ENCODE assay signal across 1 fruit fly cellular context in the genomic region with DNA sequence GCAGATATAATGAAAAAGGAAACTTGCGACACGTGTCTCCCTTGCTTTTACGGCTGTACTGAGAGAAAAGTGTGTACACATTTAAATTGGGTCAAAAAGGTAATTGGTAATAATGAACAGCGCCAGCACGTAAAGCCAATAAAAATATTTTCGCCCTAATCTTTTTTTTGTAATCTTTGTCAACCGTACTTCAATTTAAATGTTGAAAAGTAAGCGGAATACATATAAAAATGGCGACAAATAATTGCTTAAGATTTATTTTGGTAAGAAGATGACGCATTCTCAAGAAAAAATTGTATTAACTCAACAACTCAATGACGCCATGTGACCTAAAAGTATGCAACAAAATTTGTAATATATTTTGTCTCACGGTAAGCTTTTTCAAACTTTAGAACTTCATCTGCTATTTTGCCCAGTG.
A peak's percentile ranks its signal among the peaks of the same experiment; 100 is the strongest.
TF ChIP-seq lines count a peak whose summit lies in the region.

No protein-coding gene starts in this region.

TF ChIP-seq in whole organism, embryonic, 481 proteins besides CTCF, POLR2A, EP300 and RAD21 (continued from another document and continues in another):
- peak; percentile 19 for TF ChIP-seq Asciz (GFP tag; optimal IDR thresholded peaks at IDR 0.05; lab: Kevin White, UChicago)
- TF ChIP-seq CG12744 (GFP tag; optimal IDR thresholded peaks at IDR 0.05; lab: Kevin White, UChicago), result no peak
- no peak for TF ChIP-seq Bgb (GFP tag; IDR thresholded peaks at IDR 0.05; lab: Robert Waterston, UW; ENCODE audit: partially characterized antibody)
- TF ChIP-seq CG4404 (GFP tag; IDR thresholded peaks at IDR 0.05; lab: Robert Waterston, UW), result no peak
- no peak for TF ChIP-seq CG16779 (GFP tag; IDR thresholded peaks at IDR 0.05; lab: Robert Waterston, UW)
- TF ChIP-seq Blimp-1 (GFP tag; optimal IDR thresholded peaks at IDR 0.05; lab: Kevin White, UChicago), result peak; percentile 12
- no peak for TF ChIP-seq Vsx1 (GFP tag; optimal IDR thresholded peaks at IDR 0.05; lab: Kevin White, UChicago)
- TF ChIP-seq fd3F (GFP tag; optimal IDR thresholded peaks at IDR 0.05; lab: Kevin White, UChicago), result no peak
- no peak for TF ChIP-seq MTF-1 (GFP tag; optimal IDR thresholded peaks at IDR 0.05; lab: Kevin White, UChicago; ENCODE audit: borderline replicate concordance)
- TF ChIP-seq wdn (GFP tag; IDR thresholded peaks at IDR 0.05; lab: Robert Waterston, UW), result no peak
- peak; percentile 48 for TF ChIP-seq grau (tag; optimal IDR thresholded peaks at IDR 0.05; lab: Kevin White, UChicago)
- TF ChIP-seq oc (tag; optimal IDR thresholded peaks at IDR 0.05; lab: Kevin White, UChicago), result no peak
- peak; percentile 6 for TF ChIP-seq Myb (GFP tag; optimal IDR thresholded peaks at IDR 0.05; lab: Kevin White, UChicago)
- no peak for TF ChIP-seq Rfx (GFP tag; IDR thresholded peaks at IDR 0.05; lab: Robert Waterston, UW)
- TF ChIP-seq CG17361 (GFP tag; IDR thresholded peaks at IDR 0.05; lab: Robert Waterston, UW), result peak; percentile 64; the same call in 2 of the 3 replicates
- no peak for TF ChIP-seq ase (GFP tag; IDR thresholded peaks at IDR 0.05; lab: Robert Waterston, UW)
- no peak for TF ChIP-seq btn (GFP tag; optimal IDR thresholded peaks at IDR 0.05; lab: Kevin White, UChicago)
- TF ChIP-seq CG17802 (tag; optimal IDR thresholded peaks at IDR 0.05; lab: Kevin White, UChicago), result no peak
- TF ChIP-seq CG10366 (GFP tag; IDR thresholded peaks at IDR 0.05; lab: Robert Waterston, UW), result no peak
- peak; percentile 45 for TF ChIP-seq pho (GFP tag; optimal IDR thresholded peaks at IDR 0.05; lab: Kevin White, UChicago)
- peak; percentile 47 for TF ChIP-seq cwo (GFP tag; optimal IDR thresholded peaks at IDR 0.05; lab: Kevin White, UChicago)
- TF ChIP-seq org-1 (GFP tag; optimal IDR thresholded peaks at IDR 0.05; lab: Kevin White, UChicago), result peak; percentile 23
- TF ChIP-seq CG4424 (GFP tag; optimal IDR thresholded peaks at IDR 0.05; lab: Kevin White, UChicago), result no peak
- TF ChIP-seq gsb-n (tag; optimal IDR thresholded peaks at IDR 0.05; lab: Kevin White, UChicago), result no peak
- no peak for TF ChIP-seq Fer2 (tag; optimal IDR thresholded peaks at IDR 0.05; lab: Kevin White, UChicago)
- peak; percentile 28 for TF ChIP-seq caup (GFP tag; optimal IDR thresholded peaks at IDR 0.05; lab: Kevin White, UChicago; ENCODE audit: severe bottlenecking)
- no peak for TF ChIP-seq CG7928 (GFP tag; optimal IDR thresholded peaks at IDR 0.05; lab: Kevin White, UChicago)
- peak; percentile 53 for TF ChIP-seq CoRest (tag; optimal IDR thresholded peaks at IDR 0.05; lab: Kevin White, UChicago)
- TF ChIP-seq salm (tag; optimal IDR thresholded peaks at IDR 0.05; lab: Kevin White, UChicago), result no peak
- TF ChIP-seq Ssrp (tag; optimal IDR thresholded peaks at IDR 0.05; lab: Kevin White, UChicago), result no peak
- TF ChIP-seq jing (GFP tag; optimal IDR thresholded peaks at IDR 0.05; lab: Kevin White, UChicago), result no peak
- no peak for TF ChIP-seq CG2889 (GFP tag; IDR thresholded peaks at IDR 0.05; lab: Robert Waterston, UW)
- TF ChIP-seq CG10147 (GFP tag; optimal IDR thresholded peaks at IDR 0.05; lab: Kevin White, UChicago), result peak; percentile 58
- no peak for TF ChIP-seq repo (GFP tag; optimal IDR thresholded peaks at IDR 0.05; lab: Kevin White, UChicago)
- no peak for TF ChIP-seq slbo (GFP tag; IDR thresholded peaks at IDR 0.05; lab: Robert Waterston, UW)
- peak; percentile 59 for TF ChIP-seq dmrt99B (tag; optimal IDR thresholded peaks at IDR 0.05; lab: Kevin White, UChicago)
- TF ChIP-seq lola (GFP tag; optimal IDR thresholded peaks at IDR 0.05; lab: Kevin White, UChicago), result no peak
- no peak for TF ChIP-seq Mad (GFP tag; optimal IDR thresholded peaks at IDR 0.05; lab: Kevin White, UChicago)
- TF ChIP-seq CG14050 (GFP tag; IDR thresholded peaks at IDR 0.05; lab: Robert Waterston, UW), result no peak
- peak; percentile 46 for TF ChIP-seq CG13424 (tag; optimal IDR thresholded peaks at IDR 0.05; lab: Kevin White, UChicago)
- no peak for TF ChIP-seq cato (GFP tag; optimal IDR thresholded peaks at IDR 0.05; lab: Kevin White, UChicago; ENCODE audit: borderline replicate concordance)
- no peak for TF ChIP-seq ato (GFP tag; IDR thresholded peaks at IDR 0.05; lab: Robert Waterston, UW; ENCODE audit: partially characterized antibody)
- no peak for TF ChIP-seq D19A (tag; optimal IDR thresholded peaks at IDR 0.05; lab: Kevin White, UChicago)
- TF ChIP-seq odd (GFP tag; optimal IDR thresholded peaks at IDR 0.05; lab: Kevin White, UChicago), result no peak
- TF ChIP-seq ap (GFP tag; IDR thresholded peaks at IDR 0.05; lab: Robert Waterston, UW), result no peak
- TF ChIP-seq Hand (GFP tag; optimal IDR thresholded peaks at IDR 0.05; lab: Kevin White, UChicago), result peak; percentile 53
- no peak for TF ChIP-seq CG7357 (GFP tag; IDR thresholded peaks at IDR 0.05; lab: Robert Waterston, UW)
- TF ChIP-seq ranshi (GFP tag; IDR thresholded peaks at IDR 0.05; lab: Robert Waterston, UW), result no peak
- peak; percentile 1 for TF ChIP-seq Hmx (GFP tag; optimal IDR thresholded peaks at IDR 0.05; lab: Kevin White, UChicago)
- no peak for TF ChIP-seq al (GFP tag; IDR thresholded peaks at IDR 0.05; lab: Robert Waterston, UW)
- peak; percentile 57 for TF ChIP-seq CG2120 (GFP tag; optimal IDR thresholded peaks at IDR 0.05; lab: Kevin White, UChicago)
- no peak for TF ChIP-seq Dfd (GFP tag; optimal IDR thresholded peaks at IDR 0.05; lab: Kevin White, UChicago)
- TF ChIP-seq Trl (optimal IDR thresholded peaks at IDR 0.05; lab: Kevin White, UChicago), result no peak
- TF ChIP-seq Trl (GFP tag; optimal IDR thresholded peaks at IDR 0.05; lab: Kevin White, UChicago), result no peak
- TF ChIP-seq sug (tag; optimal IDR thresholded peaks at IDR 0.05; lab: Kevin White, UChicago), result peak; percentile 27
- peak; percentile 9 for TF ChIP-seq CG15601 (tag; optimal IDR thresholded peaks at IDR 0.05; lab: Kevin White, UChicago)
- TF ChIP-seq kah (GFP tag; optimal IDR thresholded peaks at IDR 0.05; lab: Kevin White, UChicago), result no peak
- TF ChIP-seq lmd (GFP tag; IDR thresholded peaks at IDR 0.05; lab: Robert Waterston, UW), result no peak
- TF ChIP-seq Spps (tag; optimal IDR thresholded peaks at IDR 0.05; lab: Kevin White, UChicago), result no peak
- no peak for TF ChIP-seq wek (GFP tag; optimal IDR thresholded peaks at IDR 0.05; lab: Kevin White, UChicago)
- no peak for TF ChIP-seq CG8359 (GFP tag; optimal IDR thresholded peaks at IDR 0.05; lab: Kevin White, UChicago; ENCODE audit: borderline replicate concordance)
- no peak for TF ChIP-seq CG1647 (GFP tag; optimal IDR thresholded peaks at IDR 0.05; lab: Kevin White, UChicago)
- TF ChIP-seq tio (GFP tag; optimal IDR thresholded peaks at IDR 0.05; lab: Kevin White, UChicago), result peak; percentile 22
- peak; percentile 18 for TF ChIP-seq CG12391 (tag; optimal IDR thresholded peaks at IDR 0.05; lab: Kevin White, UChicago)
- no peak for TF ChIP-seq CG16863 (GFP tag; optimal IDR thresholded peaks at IDR 0.05; lab: Kevin White, UChicago)
- TF ChIP-seq CG7839 (tag; optimal IDR thresholded peaks at IDR 0.05; lab: Kevin White, UChicago), result peak; percentile 48
- no peak for TF ChIP-seq Deaf1 (tag; optimal IDR thresholded peaks at IDR 0.05; lab: Kevin White, UChicago)
- TF ChIP-seq hbn (GFP tag; IDR thresholded peaks at IDR 0.05; lab: Robert Waterston, UW; ENCODE audit: partially characterized antibody), result no peak
- no peak for TF ChIP-seq lbe (GFP tag; optimal IDR thresholded peaks at IDR 0.05; lab: Kevin White, UChicago)
- TF ChIP-seq CG14860 (GFP tag; IDR thresholded peaks at IDR 0.05; lab: Robert Waterston, UW; ENCODE audit: partially characterized antibody), result no peak
- peak; percentile 63 for TF ChIP-seq CG11504 (tag; optimal IDR thresholded peaks at IDR 0.05; lab: Kevin White, UChicago)
- TF ChIP-seq Gug (GFP tag; IDR thresholded peaks at IDR 0.05; lab: Robert Waterston, UW), result no peak
- TF ChIP-seq CG11085 (GFP tag; IDR thresholded peaks at IDR 0.05; lab: Robert Waterston, UW), result no peak
- no peak for TF ChIP-seq CG10565 (GFP tag; optimal IDR thresholded peaks at IDR 0.05; lab: Kevin White, UChicago)
- TF ChIP-seq CG12942 (GFP tag; optimal IDR thresholded peaks at IDR 0.05; lab: Kevin White, UChicago), result no peak
- TF ChIP-seq C15 (GFP tag; IDR thresholded peaks at IDR 0.05; lab: Robert Waterston, UW), result no peak
- no peak for TF ChIP-seq dimm (GFP tag; IDR thresholded peaks at IDR 0.05; lab: Robert Waterston, UW)
- TF ChIP-seq cad (GFP tag; optimal IDR thresholded peaks at IDR 0.05; lab: Kevin White, UChicago), result no peak
- no peak for TF ChIP-seq Doc3 (GFP tag; IDR thresholded peaks at IDR 0.05; lab: Robert Waterston, UW; ENCODE audit: partially characterized antibody)
- TF ChIP-seq CG18599 (GFP tag; optimal IDR thresholded peaks at IDR 0.05; lab: Kevin White, UChicago), result peak; percentile 68
- TF ChIP-seq Sry-δ (GFP tag; optimal IDR thresholded peaks at IDR 0.05; lab: Kevin White, UChicago), result no peak
- TF ChIP-seq Bteb2 (GFP tag; optimal IDR thresholded peaks at IDR 0.05; lab: Kevin White, UChicago), result no peak
- no peak for TF ChIP-seq Nf-YA (GFP tag; IDR thresholded peaks at IDR 0.05; lab: Robert Waterston, UW)
- TF ChIP-seq bcd (GFP tag; optimal IDR thresholded peaks at IDR 0.05; lab: Kevin White, UChicago), result peak; percentile 13
- no peak for TF ChIP-seq sim (GFP tag; IDR thresholded peaks at IDR 0.05; lab: Robert Waterston, UW)
- TF ChIP-seq h (optimal IDR thresholded peaks at IDR 0.05; lab: Kevin White, UChicago), result no peak
- TF ChIP-seq CG17359 (tag; optimal IDR thresholded peaks at IDR 0.05; lab: Kevin White, UChicago), result peak; percentile 3
- TF ChIP-seq Ets65A (GFP tag; lab: Kevin White, UChicago), result peak; percentile 90
- TF ChIP-seq sqz (GFP tag; optimal IDR thresholded peaks at IDR 0.05; lab: Kevin White, UChicago), result no peak
- peak; percentile 70 for TF ChIP-seq Meics (GFP tag; optimal IDR thresholded peaks at IDR 0.05; lab: Kevin White, UChicago)
- TF ChIP-seq Lhr (GFP tag; optimal IDR thresholded peaks at IDR 0.05; lab: Kevin White, UChicago), result no peak
- TF ChIP-seq Camta (GFP tag; optimal IDR thresholded peaks at IDR 0.05; lab: Kevin White, UChicago), result peak; percentile 23
- TF ChIP-seq klu (GFP tag; IDR thresholded peaks at IDR 0.05; lab: Robert Waterston, UW), result no peak
- TF ChIP-seq corto (GFP tag; optimal IDR thresholded peaks at IDR 0.05; lab: Kevin White, UChicago), result no peak
- TF ChIP-seq CG17912 (GFP tag; optimal IDR thresholded peaks at IDR 0.05; lab: Kevin White, UChicago), result no peak
- peak; percentile 28 for TF ChIP-seq CG9727 (GFP tag; optimal IDR thresholded peaks at IDR 0.05; lab: Kevin White, UChicago)
- TF ChIP-seq Chrac-16 (GFP tag; optimal IDR thresholded peaks at IDR 0.05; lab: Kevin White, UChicago), result no peak
- no peak for TF ChIP-seq unpg (GFP tag; optimal IDR thresholded peaks at IDR 0.05; lab: Kevin White, UChicago)
- TF ChIP-seq usp (GFP tag; optimal IDR thresholded peaks at IDR 0.05; lab: Kevin White, UChicago), result no peak
- no peak for TF ChIP-seq CG4730 (GFP tag; IDR thresholded peaks at IDR 0.05; lab: Robert Waterston, UW)
- TF ChIP-seq CG6254 (GFP tag; optimal IDR thresholded peaks at IDR 0.05; lab: Kevin White, UChicago), result no peak
- TF ChIP-seq CG5953 (GFP tag; IDR thresholded peaks at IDR 0.05; lab: Robert Waterston, UW), result no peak
- TF ChIP-seq CG13123 (GFP tag; optimal IDR thresholded peaks at IDR 0.05; lab: Kevin White, UChicago), result no peak
- TF ChIP-seq CG15514 (GFP tag; optimal IDR thresholded peaks at IDR 0.05; lab: Kevin White, UChicago), result peak; percentile 17
- no peak for TF ChIP-seq Hr3 (GFP tag; optimal IDR thresholded peaks at IDR 0.05; lab: Kevin White, UChicago)
- no peak for TF ChIP-seq onecut (GFP tag; IDR thresholded peaks at IDR 0.05; lab: Robert Waterston, UW)
- no peak for TF ChIP-seq Xrp1 (GFP tag; IDR thresholded peaks at IDR 0.05; lab: Robert Waterston, UW)
- TF ChIP-seq CG4820 (GFP tag; optimal IDR thresholded peaks at IDR 0.05; lab: Kevin White, UChicago), result no peak
- TF ChIP-seq CG10543 (GFP tag; optimal IDR thresholded peaks at IDR 0.05; lab: Kevin White, UChicago), result peak; percentile 46
- no peak for TF ChIP-seq CG30431 (GFP tag; optimal IDR thresholded peaks at IDR 0.05; lab: Kevin White, UChicago)
- TF ChIP-seq CG3407 (GFP tag; optimal IDR thresholded peaks at IDR 0.05; lab: Kevin White, UChicago), result no peak
- TF ChIP-seq CG12071 (GFP tag; optimal IDR thresholded peaks at IDR 0.05; lab: Kevin White, UChicago), result no peak
- no peak for TF ChIP-seq sna (GFP tag; IDR thresholded peaks at IDR 0.05; lab: Robert Waterston, UW; ENCODE audit: partially characterized antibody)
- no peak for TF ChIP-seq CG10654 (GFP tag; optimal IDR thresholded peaks at IDR 0.05; lab: Kevin White, UChicago)
- TF ChIP-seq emc (GFP tag; optimal IDR thresholded peaks at IDR 0.05; lab: Kevin White, UChicago), result no peak
- TF ChIP-seq CG34376 (GFP tag; optimal IDR thresholded peaks at IDR 0.05; lab: Kevin White, UChicago), result peak; percentile 7
- TF ChIP-seq CG12104 (GFP tag; optimal IDR thresholded peaks at IDR 0.05; lab: Kevin White, UChicago), result peak; percentile 16
- no peak for TF ChIP-seq sob (GFP tag; IDR thresholded peaks at IDR 0.05; lab: Robert Waterston, UW)
- peak; percentile 14 for TF ChIP-seq ind (GFP tag; optimal IDR thresholded peaks at IDR 0.05; lab: Kevin White, UChicago)
- TF ChIP-seq pnt (GFP tag; optimal IDR thresholded peaks at IDR 0.05; lab: Kevin White, UChicago), result peak; percentile 8
- no peak for TF ChIP-seq ash1 (GFP tag; optimal IDR thresholded peaks at IDR 0.05; lab: Kevin White, UChicago)
- TF ChIP-seq CG30403 (GFP tag; optimal IDR thresholded peaks at IDR 0.05; lab: Kevin White, UChicago), result peak; percentile 56
- TF ChIP-seq Usf (GFP tag; optimal IDR thresholded peaks at IDR 0.05; lab: Kevin White, UChicago), result no peak
- TF ChIP-seq gem (tag; optimal IDR thresholded peaks at IDR 0.05; lab: Kevin White, UChicago), result peak; percentile 54
- no peak for TF ChIP-seq CG11398 (GFP tag; optimal IDR thresholded peaks at IDR 0.05; lab: Kevin White, UChicago)
- no peak for TF ChIP-seq wor (GFP tag; IDR thresholded peaks at IDR 0.05; lab: Robert Waterston, UW)
- peak; percentile 21 for TF ChIP-seq Hsf (GFP tag; optimal IDR thresholded peaks at IDR 0.05; lab: Kevin White, UChicago)
- TF ChIP-seq HLHmδ (GFP tag; optimal IDR thresholded peaks at IDR 0.05; lab: Kevin White, UChicago), result no peak
- peak; percentile 1 for TF ChIP-seq CG1602 (GFP tag; optimal IDR thresholded peaks at IDR 0.05; lab: Kevin White, UChicago)
- TF ChIP-seq sc (optimal IDR thresholded peaks at IDR 0.05; lab: Kevin White, UChicago), result no peak
- no peak for TF ChIP-seq sc (GFP tag; optimal IDR thresholded peaks at IDR 0.05; lab: Kevin White, UChicago)
- TF ChIP-seq Stat92E (GFP tag; optimal IDR thresholded peaks at IDR 0.05; lab: Kevin White, UChicago), result no peak
- no peak for TF ChIP-seq CG18764 (GFP tag; optimal IDR thresholded peaks at IDR 0.05; lab: Kevin White, UChicago)
